Fruit fly (Drosophila melanogaster) whole organism, embryonic: Measurements from ENCODE around the gene CG6739.

Experiments
- Atf3 ChIP-seq: fragments of 200-800 bp; sonication (Bioruptor generic); optimal IDR thresholded peaks from 3 replicates; lab custom pipeline; 2016; ENCODE audit warnings: missing biosample characterization, missing genetic modification characterization
- B-H1 ChIP-seq: fragments of 200-800 bp; sonication (Bioruptor generic); IDR thresholded peaks from 3 replicates; pipeline ENCODE4 v1.3.6; 2022; ENCODE audit warnings: missing biosample characterization, missing genetic modification characterization
- C15 ChIP-seq: fragments of 200-800 bp; sonication (Bioruptor generic); IDR thresholded peaks from 3 replicates; pipeline ENCODE4 v1.3.6; 2022; ENCODE audit warnings: missing biosample characterization, missing genetic modification characterization
- CG10565 ChIP-seq: fragments of 200-800 bp; sonication (Bioruptor generic); optimal IDR thresholded peaks from 3 replicates; lab custom pipeline; 2016; ENCODE audit warnings: missing biosample characterization, mild to moderate bottlenecking, missing genetic modification characterization
- CG12219 ChIP-seq: fragments of 200-800 bp; sonication (Bioruptor generic); optimal IDR thresholded peaks from 3 replicates; lab custom pipeline; 2018; ENCODE audit warnings: missing biosample characterization, mild to moderate bottlenecking, missing genetic modification characterization
- CG13424 ChIP-seq: fragments of 200-800 bp; sonication (Bioruptor generic); optimal IDR thresholded peaks from 2 replicates; lab custom pipeline; 2019; ENCODE audit warnings: missing biosample characterization, mild to moderate bottlenecking, missing genetic modification characterization, moderate library complexity
- CG13894 ChIP-seq: fragments of 200-800 bp; sonication (Bioruptor generic); optimal IDR thresholded peaks from 3 replicates; lab custom pipeline; 2018; ENCODE audit warnings: missing biosample characterization, mild to moderate bottlenecking, missing genetic modification characterization, moderate library complexity
- CG14050 ChIP-seq: fragments of 200-800 bp; sonication (Bioruptor generic); IDR thresholded peaks from 3 replicates; pipeline ENCODE4 v1.3.6; 2022; ENCODE audit warnings: missing biosample characterization, missing genetic modification characterization
- CG15269 ChIP-seq: fragments of 200-800 bp; sonication (Bioruptor generic); optimal IDR thresholded peaks from 2 replicates; lab custom pipeline; 2018; ENCODE audit warnings: missing biosample characterization, mild to moderate bottlenecking, missing genetic modification characterization, moderate library complexity
- CG1647 ChIP-seq: fragments of 200-800 bp; sonication (Bioruptor generic); optimal IDR thresholded peaks from 3 replicates; lab custom pipeline; 2016; ENCODE audit warnings: missing biosample characterization, missing genetic modification characterization
- CG17802 ChIP-seq: fragments of 200-800 bp; sonication (Bioruptor generic); optimal IDR thresholded peaks from 2 replicates; lab custom pipeline; 2018; ENCODE audit warnings: missing biosample characterization, mild to moderate bottlenecking, missing genetic modification characterization, moderate library complexity
- CG18262 ChIP-seq: fragments of 200-800 bp; optimal IDR thresholded peaks from 3 replicates; lab custom pipeline; 2019; ENCODE audit warnings: missing biosample characterization, mild to moderate bottlenecking, missing genetic modification characterization, moderate library complexity
- CG2889 ChIP-seq: fragments of 200-800 bp; sonication (Bioruptor generic); IDR thresholded peaks from 3 replicates; pipeline ENCODE4 v1.3.6; 2022; ENCODE audit warnings: missing biosample characterization, missing genetic modification characterization
- CG30431 ChIP-seq: fragments of 200-800 bp; sonication (Bioruptor generic); optimal IDR thresholded peaks from 2 replicates; lab custom pipeline; 2017; ENCODE audit warnings: missing biosample characterization, missing genetic modification characterization
- CG31365 ChIP-seq: fragments of 200-800 bp; sonication (Bioruptor generic); optimal IDR thresholded peaks from 2 replicates; lab custom pipeline; 2018; ENCODE audit warnings: missing biosample characterization, mild to moderate bottlenecking, missing genetic modification characterization
- CG34422 ChIP-seq: fragments of 200-800 bp; sonication (Bioruptor generic); IDR thresholded peaks from 3 replicates; pipeline ENCODE4 v1.3.6; 2022; ENCODE audit warnings: missing biosample characterization, missing genetic modification characterization
- CG6683 ChIP-seq: fragments of 200-800 bp; sonication (Bioruptor generic); optimal IDR thresholded peaks from 2 replicates; lab custom pipeline; 2017; ENCODE audit warnings: missing biosample characterization, mild to moderate bottlenecking, missing genetic modification characterization, missing genetic modification reagents
- CG7372 ChIP-seq: fragments of 200-800 bp; sonication (Bioruptor generic); IDR thresholded peaks from 2 replicates; pipeline ENCODE4 v1.3.6; 2022; ENCODE audit warnings: missing biosample characterization, missing genetic modification characterization
- CG7786 ChIP-seq: fragments of 200-800 bp; sonication (Bioruptor generic); optimal IDR thresholded peaks from 2 replicates; lab custom pipeline; 2016; ENCODE audit warnings: missing biosample characterization, missing genetic modification characterization
- CG8089 ChIP-seq: fragments of 200-800 bp; sonication (Bioruptor generic); optimal IDR thresholded peaks from 3 replicates; lab custom pipeline; 2016; ENCODE audit warnings: missing biosample characterization, missing genetic modification characterization
- CG8944 ChIP-seq: fragments of 200-800 bp; sonication (Bioruptor generic); optimal IDR thresholded peaks from 3 replicates; lab custom pipeline; 2016; ENCODE audit warnings: missing biosample characterization, missing genetic modification characterization
- CoRest ChIP-seq: fragments of 200-800 bp; sonication (Bioruptor generic); optimal IDR thresholded peaks from 3 replicates; lab custom pipeline; 2018; ENCODE audit warnings: missing biosample characterization, mild to moderate bottlenecking, missing genetic modification characterization, moderate library complexity
- Doc2 ChIP-seq: fragments of 200-800 bp; sonication (Bioruptor generic); IDR thresholded peaks from 2 replicates; pipeline ENCODE4 v1.3.6; 2022; ENCODE audit warnings: missing biosample characterization, missing genetic modification characterization
- Fer1 ChIP-seq: fragments of 200-800 bp; sonication (Bioruptor generic); optimal IDR thresholded peaks from 2 replicates; lab custom pipeline; 2017; ENCODE audit warnings: missing biosample characterization, mild to moderate bottlenecking, missing genetic modification characterization
- H15 ChIP-seq: fragments of 200-800 bp; sonication (Bioruptor generic); IDR thresholded peaks from 3 replicates; pipeline ENCODE4 v1.3.6; 2022; ENCODE audit warnings: missing biosample characterization, missing genetic modification characterization
- HHEX ChIP-seq: fragments of 200-800 bp; sonication (Bioruptor generic); optimal IDR thresholded peaks from 3 replicates; lab custom pipeline; 2017; ENCODE audit warnings: missing biosample characterization, mild to moderate bottlenecking, missing genetic modification characterization, missing genetic modification reagents
- HLH4C ChIP-seq: fragments of 200-800 bp; sonication (Bioruptor generic); IDR thresholded peaks from 3 replicates; pipeline ENCODE4 v1.3.6; 2022; ENCODE audit warnings: missing biosample characterization, missing genetic modification characterization; ENCODE audit not compliant: partially characterized antibody
- Max ChIP-seq: fragments of 200-800 bp; sonication (Bioruptor generic); optimal IDR thresholded peaks from 2 replicates; lab custom pipeline; 2016; ENCODE audit warnings: missing biosample characterization, mild to moderate bottlenecking, missing genetic modification characterization
- NC2α ChIP-seq: fragments of 200-800 bp; sonication (Bioruptor generic); optimal IDR thresholded peaks from 2 replicates; lab custom pipeline; 2016; ENCODE audit warnings: missing biosample characterization, missing genetic modification characterization
- Sry-δ ChIP-seq: fragments of 200-800 bp; sonication (Bioruptor generic); optimal IDR thresholded peaks from 2 replicates; lab custom pipeline; 2016; ENCODE audit warnings: missing biosample characterization, missing genetic modification characterization
- YL-1 ChIP-seq: fragments of 200-800 bp; sonication (Bioruptor generic); optimal IDR thresholded peaks from 3 replicates; lab custom pipeline; 2017; ENCODE audit warnings: missing biosample characterization, mild to moderate bottlenecking, missing genetic modification characterization
- aop ChIP-seq: fragments of 200-800 bp; sonication (Bioruptor generic); IDR thresholded peaks from 2 replicates; pipeline ENCODE4 v1.3.6; 2022; ENCODE audit warnings: missing biosample characterization, missing genetic modification characterization
- chn ChIP-seq: fragments of 200-800 bp; sonication (Bioruptor generic); optimal IDR thresholded peaks from 2 replicates; lab custom pipeline; 2016; ENCODE audit warnings: missing biosample characterization, missing genetic modification characterization
- crol ChIP-seq: fragments of 200-800 bp; sonication (Bioruptor generic); IDR thresholded peaks from 2 replicates; pipeline ENCODE4 v1.3.6; 2022; ENCODE audit warnings: missing biosample characterization, missing genetic modification characterization
- dan ChIP-seq: fragments of 200-800 bp; sonication (Bioruptor generic); IDR thresholded peaks from 2 replicates; pipeline ENCODE4 v1.3.6; 2022; ENCODE audit warnings: missing biosample characterization, missing genetic modification characterization
- esg ChIP-seq: fragments of 200-800 bp; sonication (Bioruptor generic); conservative IDR thresholded peaks from 2 replicates; pipeline ENCODE4 v1.3.6; 2022; ENCODE audit warnings: missing biosample characterization, missing genetic modification characterization
- fd64A ChIP-seq: fragments of 200-800 bp; sonication (Bioruptor generic); optimal IDR thresholded peaks from 3 replicates; lab custom pipeline; 2018; ENCODE audit warnings: missing biosample characterization, mild to moderate bottlenecking, missing genetic modification characterization
- gsb-n ChIP-seq: fragments of 200-800 bp; sonication (Bioruptor generic); optimal IDR thresholded peaks from 3 replicates; lab custom pipeline; 2018; ENCODE audit warnings: missing biosample characterization, mild to moderate bottlenecking, missing genetic modification characterization
- hb ChIP-seq: fragments of 200-800 bp; sonication (Bioruptor generic); IDR thresholded peaks from 3 replicates; pipeline ENCODE4 v1.3.6; 2022; ENCODE audit warnings: missing biosample characterization, missing genetic modification characterization; ENCODE audit not compliant: partially characterized antibody
- her ChIP-seq: fragments of 200-800 bp; sonication (Bioruptor generic); optimal IDR thresholded peaks from 2 replicates; lab custom pipeline; 2016; ENCODE audit warnings: missing biosample characterization, missing genetic modification characterization
- insv ChIP-seq, 2 experiments: fragments of 200-800 bp; sonication (Bioruptor generic); optimal IDR thresholded peaks; 3 replicates each; lab custom pipeline; 2016 to 2018; ENCODE audit warnings: missing biosample characterization in 2 of 2, missing genetic modification characterization in 2 of 2
- mirr ChIP-seq: fragments of 200-800 bp; sonication (Bioruptor generic); optimal IDR thresholded peaks from 3 replicates; lab custom pipeline; 2018; ENCODE audit warnings: missing biosample characterization, mild to moderate bottlenecking, missing genetic modification characterization
- mld ChIP-seq: fragments of 200-800 bp; sonication (Bioruptor generic); IDR thresholded peaks from 3 replicates; pipeline ENCODE4 v1.3.6; 2022; ENCODE audit warnings: missing biosample characterization, missing genetic modification characterization; ENCODE audit not compliant: partially characterized antibody
- pan ChIP-seq, 4 experiments: fragments of >200 bp in 3 of 4; fragments of 200-800 bp in 1 of 4; sonication (Bioruptor generic) in 1 of 4; optimal IDR thresholded peaks in 3 of 4; IDR thresholded peaks in 1 of 4; 2 replicates each; pipeline versions ENCODE4 v1.3.6 to Lab custom; 2017 to 2022; ENCODE audit warnings: missing biosample characterization in 2 of 4, missing genetic modification characterization in 2 of 4, mixed read lengths in 1 of 4
- pita ChIP-seq: fragments of 200-800 bp; sonication (Bioruptor generic); optimal IDR thresholded peaks from 2 replicates; lab custom pipeline; 2017; ENCODE audit warnings: missing biosample characterization, mild to moderate bottlenecking, missing genetic modification characterization
- repo ChIP-seq: fragments of 200-800 bp; sonication (Bioruptor generic); optimal IDR thresholded peaks from 2 replicates; lab custom pipeline; 2016; ENCODE audit warnings: missing biosample characterization, missing genetic modification characterization
- trem ChIP-seq: fragments of 200-800 bp; optimal IDR thresholded peaks from 3 replicates; lab custom pipeline; 2019; ENCODE audit warnings: missing biosample characterization, mild to moderate bottlenecking, missing genetic modification characterization, moderate library complexity
- trh ChIP-seq: fragments of 200-800 bp; sonication (Bioruptor generic); optimal IDR thresholded peaks from 2 replicates; lab custom pipeline; 2016; ENCODE audit warnings: missing biosample characterization, missing genetic modification characterization
- zen2 ChIP-seq: fragments of 200-800 bp; sonication (Bioruptor generic); IDR thresholded peaks from 3 replicates; pipeline ENCODE4 v1.3.6; 2022; ENCODE audit warnings: missing biosample characterization, missing genetic modification characterization; ENCODE audit not compliant: partially characterized antibody
- zfh2 ChIP-seq: fragments of 200-800 bp; sonication (Bioruptor generic); optimal IDR thresholded peaks from 2 replicates; lab custom pipeline; 2016; ENCODE audit warnings: missing biosample characterization, missing genetic modification characterization

Gene CG6739

DNA sequence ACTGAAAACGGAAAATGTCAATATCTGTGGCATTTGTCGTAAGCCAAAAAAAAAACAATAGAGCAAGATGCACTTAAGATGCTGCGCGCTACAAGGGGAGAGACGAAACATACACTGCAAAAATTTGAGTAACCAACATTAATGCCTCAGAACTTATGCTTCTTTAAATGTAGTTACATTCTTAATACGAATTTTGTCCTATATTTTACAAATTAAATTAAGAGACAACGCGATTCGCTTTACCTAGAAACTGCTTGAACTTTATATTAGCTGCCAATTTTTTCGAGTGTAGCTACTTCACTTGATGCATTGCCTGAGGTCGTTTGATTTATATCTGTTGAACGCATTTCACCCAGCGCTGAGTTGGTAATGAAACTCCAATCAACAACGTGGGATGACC is 11.3 kb upstream of the CG6739 start (continued):
- TF ChIP-seq CoRest (tag; lab: Kevin White, UChicago), result peak; percentile 88
- TF ChIP-seq CG6683 (GFP tag; lab: Kevin White, UChicago), result peak; percentile 23
- no peak for TF ChIP-seq pan (optimal IDR thresholded peaks at IDR 0.05; lab: Kevin White, UChicago)
- peak in 1 of 2 experiments; percentile 79 for TF ChIP-seq pan (GFP tag; optimal IDR thresholded peaks at IDR 0.05 in 1 of 2, IDR thresholded peaks at IDR 0.05 in 1 of 2)
- TF ChIP-seq Atf3, result peak; percentile 90
- TF ChIP-seq trem (tag; lab: Kevin White, UChicago), result peak; percentile 89
- TF ChIP-seq CG8944 (GFP tag; lab: Kevin White, UChicago), result peak; percentile 50
- TF ChIP-seq hb (GFP tag; lab: Robert Waterston, UW), result no peak
- TF ChIP-seq B-H1 (GFP tag; lab: Robert Waterston, UW), result peak; percentile 61; the same call in 1 of the 3 replicates
- TF ChIP-seq CG18262 (tag; lab: Kevin White, UChicago), result peak; percentile 92
- peak; percentile 75 for TF ChIP-seq esg (GFP tag; lab: Robert Waterston, UW)
- TF ChIP-seq CG1647, result peak; percentile 77
- TF ChIP-seq HLH4C (GFP tag; lab: Robert Waterston, UW), result no peak
- TF ChIP-seq CG10565 (GFP tag; lab: Kevin White, UChicago), result peak; percentile 75
- TF ChIP-seq crol (GFP tag; lab: Robert Waterston, UW), result peak; percentile 80
- TF ChIP-seq trh (GFP tag; lab: Kevin White, UChicago), result peak; percentile 72
- TF ChIP-seq CG17802 (tag; lab: Kevin White, UChicago), result peak; percentile 73
- peak; percentile 83 for TF ChIP-seq H15 (GFP tag; lab: Robert Waterston, UW)
- TF ChIP-seq her (GFP tag; lab: Kevin White, UChicago), result peak; percentile 17
- no peak for TF ChIP-seq Fer1 (GFP tag; lab: Kevin White, UChicago)
- no peak for TF ChIP-seq CG2889
- TF ChIP-seq CG8089 (GFP tag; lab: Kevin White, UChicago), result peak; percentile 74
- TF ChIP-seq zen2 (GFP tag; lab: Robert Waterston, UW), result no peak
- TF ChIP-seq CG13894 (tag; lab: Kevin White, UChicago), result no peak
- peak; percentile 41 for TF ChIP-seq repo (GFP tag; lab: Kevin White, UChicago)
- TF ChIP-seq CG14050 (GFP tag; lab: Robert Waterston, UW), result peak; percentile 51; the same call in 2 of the 3 replicates
- peak; percentile 81 for TF ChIP-seq Max (GFP tag; lab: Kevin White, UChicago)
- peak; percentile 49 for TF ChIP-seq CG15269
- peak; percentile 62 for TF ChIP-seq CG31365 (tag; lab: Kevin White, UChicago)
- TF ChIP-seq dan (GFP tag; lab: Robert Waterston, UW), result peak; percentile 87
- peak; percentile 82 for TF ChIP-seq aop (GFP tag; lab: Robert Waterston, UW)
- TF ChIP-seq mirr (GFP tag; lab: Kevin White, UChicago), result no peak
- TF ChIP-seq C15, result no peak
- TF ChIP-seq CG12219 (GFP tag; lab: Kevin White, UChicago), result peak; percentile 71
- TF ChIP-seq CG7786 (GFP tag; lab: Kevin White, UChicago), result peak; percentile 54
- peak; percentile 81 for TF ChIP-seq fd64A (GFP tag; lab: Kevin White, UChicago)
- peak; percentile 77 for TF ChIP-seq CG13424
- no peak for TF ChIP-seq insv (GFP tag; optimal IDR thresholded peaks at IDR 0.05; lab: Kevin White, UChicago)
- peak; percentile 88 for TF ChIP-seq chn (GFP tag; lab: Kevin White, UChicago)
- peak; percentile 42 for TF ChIP-seq Sry-δ (GFP tag; lab: Kevin White, UChicago)
- TF ChIP-seq CG7372 (GFP tag; lab: Robert Waterston, UW), result peak; percentile 48; the same call in 1 of the 2 replicates
- peak; percentile 68; the same call in 2 of the 3 replicates for TF ChIP-seq CG34422 (GFP tag; lab: Robert Waterston, UW)
- peak; percentile 70 for TF ChIP-seq NC2α
- TF ChIP-seq mld (GFP tag; lab: Robert Waterston, UW), result no peak
- peak; percentile 92 for TF ChIP-seq gsb-n (tag; lab: Kevin White, UChicago)
- TF ChIP-seq pita (GFP tag; lab: Kevin White, UChicago), result no peak
- TF ChIP-seq zfh2 (GFP tag; lab: Kevin White, UChicago), result no peak
- TF ChIP-seq HHEX (GFP tag; lab: Kevin White, UChicago), result peak; percentile 72
- TF ChIP-seq Doc2, result no peak
- no peak for TF ChIP-seq YL-1
- TF ChIP-seq CG30431, result peak; percentile 84
